Worm (Caenorhabditis elegans): ENCODE results near the gene metl-2.
"Not testable (repeated sequence)": the region's sequence is repeated elsewhere in the genome, so short reads cannot be mapped to it uniquely, and the experiment has no call there.

- TF ChIP-seq ZK185.1 (tag; optimal IDR thresholded peaks at IDR 0.05; ENCODE audit: poor library complexity, severe bottlenecking); B0261.1 (tag; optimal IDR thresholded peaks at IDR 0.05); nfya-2 (GFP tag; IDR thresholded peaks at IDR 0.05); ztf-3 (GFP tag; optimal IDR thresholded peaks at IDR 0.05); ceh-40 (GFP tag; IDR thresholded peaks at IDR 0.05); mel-28 (tag; optimal IDR thresholded peaks at IDR 0.05; ENCODE audit: borderline replicate concordance); K11D2.4 (GFP tag; IDR thresholded peaks at IDR 0.05); madf-6 (GFP tag; IDR thresholded peaks at IDR 0.05); nhr-27 (tag; optimal IDR thresholded peaks at IDR 0.05); hmg-20 (GFP tag; IDR thresholded peaks at IDR 0.05); mxl-1 (tag; optimal IDR thresholded peaks at IDR 0.05); gei-17 (GFP tag; optimal IDR thresholded peaks at IDR 0.05): not testable (repeated sequence)
These were observed 22.9 kb downstream of the metl-2 start, which contains the start of gene Y53F4B.7 for ce11 chrII:14992598-14992997.

Measured in whole organism, young adult.